Worm (Caenorhabditis elegans): ENCODE results near the gene scav-5.

Gene scav-5

ce11 chrX:9882572-9882971 is 24.4 kb downstream of the scav-5 start (continued):
- TF ChIP-seq R02D3.7 (tag; optimal IDR thresholded peaks at IDR 0.05) (no peak), zfp-2 (tag; optimal IDR thresholded peaks at IDR 0.05) (no peak), F37D6.2 (tag; optimal IDR thresholded peaks at IDR 0.05) (no peak), nhr-25 (tag; optimal IDR thresholded peaks at IDR 0.05; ENCODE audit: borderline replicate concordance, insufficient read depth) (no peak), madf-5 (GFP tag; IDR thresholded peaks at IDR 0.05) (no peak), F49E8.2 (tag; optimal IDR thresholded peaks at IDR 0.05; ENCODE audit: borderline replicate concordance) (no peak), nhr-76 (tag; optimal IDR thresholded peaks at IDR 0.05) (no peak), hlh-30 (tag; optimal IDR thresholded peaks at IDR 0.05; ENCODE audit: insufficient read depth) (no peak)

ce11 chrX:9883837-9884324 is 25.7 kb downstream of the scav-5 start, which contains the start of gene mrp-4:
mrp-4 (plus strand) TSS chrX:9884274.
- TF ChIP-seq ztf-11 (tag; optimal IDR thresholded peaks at IDR 0.05) (no peak), unc-62 (GFP tag; optimal IDR thresholded peaks at IDR 0.05 in 1 of 2) (peak in 1 of 2 experiments; percentile 33), unc-62 (tag; optimal IDR thresholded peaks at IDR 0.05) (no peak)

- TF ChIP-seq pqm-1 (tag; optimal IDR thresholded peaks at IDR 0.05) = peak; percentile 71
- TF ChIP-seq hlh-11 (tag; optimal IDR thresholded peaks at IDR 0.05) = peak; percentile 35
- TF ChIP-seq mdl-1 (tag; optimal IDR thresholded peaks at IDR 0.05) = peak in 1 of 2 experiments; percentile 4
- TF ChIP-seq pha-4 (GFP tag; IDR thresholded peaks at IDR 0.05) = no peak
- peak; percentile 61 for TF ChIP-seq pha-4 (tag; optimal IDR thresholded peaks at IDR 0.05)
- TF ChIP-seq nhr-28 (tag; optimal IDR thresholded peaks at IDR 0.05) = peak; percentile 26
- TF ChIP-seq aha-1 (tag) = peak; percentile 82
- peak; percentile 72 for TF ChIP-seq nhr-6 (tag; optimal IDR thresholded peaks at IDR 0.05)
- peak; percentile 26; the same call in 1 of the 2 replicates for TF ChIP-seq dmd-6 (GFP tag; IDR thresholded peaks at IDR 0.05)
- no peak for TF ChIP-seq fos-1 (tag; optimal IDR thresholded peaks at IDR 0.05)
- TF ChIP-seq unc-39 (tag; optimal IDR thresholded peaks at IDR 0.05) = no peak
- no peak for TF ChIP-seq mep-1 (tag; optimal IDR thresholded peaks at IDR 0.05)
- TF ChIP-seq daf-16 (GFP tag; optimal IDR thresholded peaks at IDR 0.05) = no peak
- TF ChIP-seq daf-16 (tag; optimal IDR thresholded peaks at IDR 0.05) = peak; percentile 76
Measured at ce11 chrX:9892323-9892722, 34.2 kb downstream of the scav-5 start, which contains the start of gene F21G4.1. F21G4.1 (minus strand) TSS chrX:9892328.

ce11 chrX:9893069-9893468 is 34.9 kb downstream of the scav-5 start:
- TF ChIP-seq aha-1 (tag) (peak; percentile 76), nhr-6 (tag; optimal IDR thresholded peaks at IDR 0.05) (no peak), nhr-25 (tag; optimal IDR thresholded peaks at IDR 0.05; ENCODE audit: borderline replicate concordance, insufficient read depth) (peak; percentile 7), nhr-76 (tag; optimal IDR thresholded peaks at IDR 0.05) (no peak)

- TF ChIP-seq F26F4.8 (GFP tag; conservative IDR thresholded peaks at IDR 0.05) = no peak
- no peak for TF ChIP-seq Y75B8A.6 (GFP tag; IDR thresholded peaks at IDR 0.05)
- TF ChIP-seq ceh-32 (tag; optimal IDR thresholded peaks at IDR 0.05; ENCODE audit: poor library complexity) = no peak
- TF ChIP-seq nhr-41 (GFP tag; IDR thresholded peaks at IDR 0.05) = no peak
- no peak for TF ChIP-seq daf-16 (GFP tag; optimal IDR thresholded peaks at IDR 0.05)
- no peak for TF ChIP-seq daf-16 (tag; optimal IDR thresholded peaks at IDR 0.05)
- no peak for TF ChIP-seq D1046.2 (GFP tag; IDR thresholded peaks at IDR 0.05)
- TF ChIP-seq spr-1 (tag; optimal IDR thresholded peaks at IDR 0.05) = no peak
- TF ChIP-seq arid-1 (GFP tag; conservative IDR thresholded peaks at IDR 0.05) = no peak
- TF ChIP-seq hmg-1.1 (GFP tag; IDR thresholded peaks at IDR 0.05) = no peak
Measured at ce11 chrX:9894844-9895243, 36.7 kb downstream of the scav-5 start, which contains the start of gene F21G4.3. F21G4.3 (plus strand) TSS chrX:9895144.

All from whole organism, L4 larva.